Fruit fly (Drosophila melanogaster): ENCODE results near the gene OXA1L.

OXA1L gene

DNA sequence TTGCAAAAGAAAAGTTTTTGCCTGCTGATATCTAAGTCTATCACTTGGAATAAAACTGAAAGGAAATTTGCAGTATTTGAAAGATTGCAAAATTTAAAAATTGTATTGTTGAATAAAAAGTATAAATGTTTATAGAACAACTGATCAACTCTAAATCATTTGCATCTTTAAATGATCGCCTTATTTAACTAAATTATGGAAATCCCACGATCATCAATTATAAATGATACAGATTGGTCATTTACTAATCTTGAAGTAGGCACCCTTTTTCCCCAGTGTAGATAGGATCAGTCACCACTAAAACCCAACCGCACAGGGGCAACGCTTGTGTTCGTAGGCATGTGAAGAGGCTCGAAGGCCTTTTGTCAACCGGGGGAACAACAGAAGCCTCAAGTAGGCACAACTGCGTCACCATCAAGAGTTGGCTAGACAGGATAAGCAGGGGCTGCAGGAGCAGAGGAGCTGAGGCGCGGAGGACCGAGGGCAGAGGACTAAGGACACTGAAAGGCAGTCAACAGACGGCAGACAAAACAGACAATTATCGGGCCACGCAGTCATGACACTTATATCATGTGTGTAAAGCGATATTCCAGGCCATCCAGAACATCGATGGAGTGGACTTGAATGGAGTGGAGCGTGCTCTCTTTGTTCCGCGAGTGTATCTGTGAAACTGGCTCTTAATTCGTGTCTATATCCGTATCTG, 38.3 kb downstream of the OXA1L start (continued):
- TF ChIP-seq CG9932 (GFP tag; IDR thresholded peaks at IDR 0.05) (no peak), CG3838 (GFP tag; optimal IDR thresholded peaks at IDR 0.05) (no peak), Taf1 (GFP tag; IDR thresholded peaks at IDR 0.05) (no peak), PHDP (tag; optimal IDR thresholded peaks at IDR 0.05) (no peak), psq (GFP tag; optimal IDR thresholded peaks at IDR 0.05) (no peak), ranshi (GFP tag; IDR thresholded peaks at IDR 0.05) (0 out of 2 replicates have a peak, but pooled peaks have one; percentile 4), CG12299 (tag; optimal IDR thresholded peaks at IDR 0.05) (no peak), Poxn (GFP tag; IDR thresholded peaks at IDR 0.05) (no peak), pnt (GFP tag; optimal IDR thresholded peaks at IDR 0.05) (peak; percentile 5), CG2678 (tag; optimal IDR thresholded peaks at IDR 0.05) (peak; percentile 27), zfh2 (GFP tag; optimal IDR thresholded peaks at IDR 0.05) (no peak), Hr3 (GFP tag; optimal IDR thresholded peaks at IDR 0.05) (peak; percentile 25), CG8765 (GFP tag; IDR thresholded peaks at IDR 0.05) (0 out of 2 replicates have a peak, but pooled peaks have one; percentile 21), CG9437 (GFP tag; optimal IDR thresholded peaks at IDR 0.05) (no peak), ewg (GFP tag; optimal IDR thresholded peaks at IDR 0.05) (no peak), Neu2 (GFP tag; optimal IDR thresholded peaks at IDR 0.05; ENCODE audit: borderline replicate concordance) (peak; percentile 35), aop (GFP tag; IDR thresholded peaks at IDR 0.05) (no peak), tx (GFP tag; optimal IDR thresholded peaks at IDR 0.05) (no peak), CG10462 (GFP tag; optimal IDR thresholded peaks at IDR 0.05) (peak; percentile 16), fd96Cb (tag; optimal IDR thresholded peaks at IDR 0.05) (peak; percentile 42), Oli (tag; optimal IDR thresholded peaks at IDR 0.05) (peak; percentile 53), CG7271 (tag; optimal IDR thresholded peaks at IDR 0.05) (no peak), CG15479 (GFP tag; optimal IDR thresholded peaks at IDR 0.05) (peak; percentile 78), Ets65A (GFP tag) (peak; percentile 57), CG12659 (GFP tag; optimal IDR thresholded peaks at IDR 0.05) (no peak), CG34224 (GFP tag; IDR thresholded peaks at IDR 0.05; ENCODE audit: partially characterized antibody) (no peak), CG30403 (GFP tag; optimal IDR thresholded peaks at IDR 0.05) (peak; percentile 37), slp2 (GFP tag; optimal IDR thresholded peaks at IDR 0.05) (no peak), shn (GFP tag; optimal IDR thresholded peaks at IDR 0.05) (peak; percentile 19), Dip3 (GFP tag; optimal IDR thresholded peaks at IDR 0.05) (no peak), BEAF-32 (GFP tag; optimal IDR thresholded peaks at IDR 0.05) (no peak), cad (GFP tag; optimal IDR thresholded peaks at IDR 0.05) (no peak), Opbp (GFP tag; IDR thresholded peaks at IDR 0.05; ENCODE audit: partially characterized antibody) (no peak), CG8281 (tag; optimal IDR thresholded peaks at IDR 0.05) (no peak), scrt (GFP tag; optimal IDR thresholded peaks at IDR 0.05) (no peak), CG17385 (GFP tag; optimal IDR thresholded peaks at IDR 0.05) (no peak), tna (GFP tag; IDR thresholded peaks at IDR 0.05; ENCODE audit: partially characterized antibody) (0 out of 2 replicates have a peak, but pooled peaks have one; percentile 33), gcm (GFP tag; optimal IDR thresholded peaks at IDR 0.05) (peak; percentile 37), pros (GFP tag; optimal IDR thresholded peaks at IDR 0.05) (no peak), kni (GFP tag; optimal IDR thresholded peaks at IDR 0.05) (no peak), luna (GFP tag; optimal IDR thresholded peaks at IDR 0.05) (no peak), fru (optimal IDR thresholded peaks at IDR 0.05) (no peak), corto (GFP tag; optimal IDR thresholded peaks at IDR 0.05) (no peak), CG32772 (GFP tag; IDR thresholded peaks at IDR 0.05) (no peak), sc (optimal IDR thresholded peaks at IDR 0.05) (no peak), sc (GFP tag; optimal IDR thresholded peaks at IDR 0.05) (peak; percentile 24), CG9215 (GFP tag; IDR thresholded peaks at IDR 0.05) (no peak), CG18619 (GFP tag; optimal IDR thresholded peaks at IDR 0.05) (no peak), abd-A (tag; optimal IDR thresholded peaks at IDR 0.05) (no peak), kay (GFP tag; optimal IDR thresholded peaks at IDR 0.05) (no peak)
